Fruit fly (Drosophila melanogaster) S2 (cell line): ENCODE data around the gene CG8460.

Source experiments
- CG8478 ChIP-seq: fragments of >200 bp; optimal IDR thresholded peaks from 2 replicates; lab custom pipeline; 2018
- CTCF ChIP-seq, 2 experiments: fragments of >200 bp; optimal IDR thresholded peaks; 2 replicates each; lab custom pipeline; 2018

DNA sequence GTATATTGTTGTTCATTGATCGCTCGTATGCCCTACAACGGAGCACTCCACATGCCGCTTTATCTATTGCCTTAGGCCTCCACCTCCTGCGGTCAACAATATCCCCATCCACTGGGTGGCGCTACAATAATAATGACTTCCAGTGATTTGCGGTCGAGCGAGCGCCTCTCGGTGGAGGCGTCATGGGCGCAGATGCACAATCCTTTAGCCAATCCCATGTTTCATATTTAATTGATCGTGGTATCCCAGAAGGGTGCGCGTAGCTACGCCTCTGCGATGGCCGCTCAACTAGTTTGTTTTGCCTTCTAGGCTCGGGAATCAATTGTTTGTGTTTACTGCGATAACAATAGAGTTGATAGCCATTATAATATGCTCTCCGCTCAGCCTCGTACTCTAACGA, 32.1 kb downstream of the CG8460 start:
- no peak for TF ChIP-seq CG8478 (lab: Kevin White, UChicago)
- TF ChIP-seq CTCF (optimal IDR thresholded peaks at IDR 0.05; lab: Kevin White, UChicago): no peak
